Worm (Caenorhabditis elegans): ENCODE results near the gene K10D6.4.
A peak's percentile ranks its signal among the peaks of the same experiment; 100 is the strongest.

Gene K10D6.4

DNA sequence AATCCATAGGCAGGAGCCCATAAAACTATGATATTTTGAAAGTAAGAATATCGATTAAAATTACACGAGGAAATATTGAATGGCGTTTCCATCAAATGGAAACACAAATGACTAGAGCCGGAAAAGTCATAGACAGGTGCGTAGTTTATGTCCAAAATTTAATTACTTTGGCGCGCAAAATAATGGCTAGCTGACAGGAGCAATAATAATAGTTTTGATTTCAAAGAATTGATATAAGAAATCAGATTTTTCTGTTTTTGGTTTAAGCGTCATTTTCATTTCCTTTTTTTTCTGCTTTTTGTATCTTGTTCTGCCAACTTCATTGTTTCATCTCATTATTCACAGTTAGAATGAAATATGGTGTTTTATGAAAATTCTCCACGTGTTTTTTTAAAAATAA, 61.3 kb downstream of the K10D6.4 start, which contains the start of gene F07B10.4:
Gene F07B10.4 (minus strand): TSS at position 101 of the 400 bp plus-strand sequence.
- TF ChIP-seq fkh-8 (tag; optimal IDR thresholded peaks at IDR 0.05) (peak; percentile 11), nhr-28 (tag; optimal IDR thresholded peaks at IDR 0.05) (no peak)

- TF ChIP-seq snu-23 (GFP tag; optimal IDR thresholded peaks at IDR 0.05) = no peak
- TF ChIP-seq elt-2 (tag; optimal IDR thresholded peaks at IDR 0.05) = peak; percentile 56
Measured at ce11 chrV:11265482-11265881, 63.8 kb downstream of the K10D6.4 start, which contains the start of gene cln-3.1. Gene cln-3.1 (minus strand): TSS chrV:11265652.

Data from whole organism, L1 larva.